Fruit fly (Drosophila melanogaster) whole organism, embryonic: ENCODE results near the gene numb.

ENCODE experiments used
- Atf3 ChIP-seq: fragments of 200-800 bp; sonication (Bioruptor generic); optimal IDR thresholded peaks from 3 replicates; lab custom pipeline; 2016; ENCODE audit warnings: missing biosample characterization, missing genetic modification characterization
- CG10321 ChIP-seq: fragments of 200-800 bp; sonication (Bioruptor generic); IDR thresholded peaks from 2 replicates; pipeline ENCODE4 v1.3.6; 2022; ENCODE audit warnings: missing biosample characterization, missing genetic modification characterization
- CG12104 ChIP-seq: fragments of 200-800 bp; sonication (Bioruptor generic); optimal IDR thresholded peaks from 3 replicates; lab custom pipeline; 2016; ENCODE audit warnings: missing biosample characterization, missing genetic modification characterization
- CG12659 ChIP-seq: fragments of 200-800 bp; sonication (Bioruptor generic); optimal IDR thresholded peaks from 3 replicates; lab custom pipeline; 2017; ENCODE audit warnings: mild to moderate bottlenecking, missing biosample characterization, missing genetic modification reagents, missing genetic modification characterization
- CG15479 ChIP-seq: fragments of 200-800 bp; sonication (Bioruptor generic); optimal IDR thresholded peaks from 3 replicates; lab custom pipeline; 2019; ENCODE audit warnings: missing biosample characterization, mild to moderate bottlenecking, missing genetic modification characterization, moderate library complexity
- CG1647 ChIP-seq: fragments of 200-800 bp; sonication (Bioruptor generic); optimal IDR thresholded peaks from 3 replicates; lab custom pipeline; 2016; ENCODE audit warnings: missing biosample characterization, missing genetic modification characterization
- CG18011 ChIP-seq: fragments of 200-800 bp; sonication (Bioruptor generic); optimal IDR thresholded peaks from 2 replicates; lab custom pipeline; 2017; ENCODE audit warnings: missing biosample characterization, missing genetic modification characterization, mild to moderate bottlenecking, moderate library complexity, missing genotype
- CG18599 ChIP-seq: fragments of 200-800 bp; sonication (Bioruptor generic); optimal IDR thresholded peaks from 3 replicates; lab custom pipeline; 2017; ENCODE audit warnings: missing biosample characterization, missing genetic modification characterization, mild to moderate bottlenecking, moderate library complexity, missing genetic modification reagents
- CG18764 ChIP-seq: fragments of 200-800 bp; sonication (Bioruptor generic); optimal IDR thresholded peaks from 3 replicates; lab custom pipeline; 2016; ENCODE audit warnings: missing biosample characterization, missing genetic modification characterization
- CG2202 ChIP-seq: fragments of 200-800 bp; sonication (Bioruptor generic); optimal IDR thresholded peaks from 2 replicates; lab custom pipeline; 2018; ENCODE audit warnings: missing biosample characterization, mild to moderate bottlenecking, missing genetic modification characterization
- CG2875 ChIP-seq: fragments of 200-800 bp; sonication (Bioruptor generic); optimal IDR thresholded peaks from 2 replicates; lab custom pipeline; 2017; ENCODE audit warnings: missing biosample characterization, mild to moderate bottlenecking, missing genetic modification characterization, missing genetic modification reagents
- CG4707 ChIP-seq: fragments of 200-800 bp; sonication (Bioruptor generic); optimal IDR thresholded peaks from 2 replicates; lab custom pipeline; 2018; ENCODE audit warnings: missing biosample characterization, mild to moderate bottlenecking, missing genetic modification characterization, moderate library complexity
- CG4820 ChIP-seq: fragments of 200-800 bp; sonication (Bioruptor generic); optimal IDR thresholded peaks from 3 replicates; lab custom pipeline; 2016; ENCODE audit warnings: missing biosample characterization, missing genetic modification characterization
- CG6689 ChIP-seq: fragments of 200-800 bp; sonication (Bioruptor generic); IDR thresholded peaks from 2 replicates; pipeline ENCODE4 v1.3.6; 2022; ENCODE audit warnings: missing biosample characterization, missing genetic modification characterization
- CG6765 ChIP-seq: fragments of 200-800 bp; sonication (Bioruptor generic); optimal IDR thresholded peaks from 3 replicates; lab custom pipeline; 2017; ENCODE audit warnings: missing biosample characterization, mild to moderate bottlenecking, missing genetic modification characterization
- CG6854 ChIP-seq: fragments of 200-800 bp; sonication (Bioruptor generic); optimal IDR thresholded peaks from 3 replicates; lab custom pipeline; 2017; ENCODE audit warnings: missing biosample characterization, mild to moderate bottlenecking, missing genetic modification characterization
- CG7987 ChIP-seq: fragments of 200-800 bp; sonication (Bioruptor generic); optimal IDR thresholded peaks from 2 replicates; lab custom pipeline; 2018; ENCODE audit warnings: missing biosample characterization, mild to moderate bottlenecking, missing genetic modification characterization, moderate library complexity
- CG8924 ChIP-seq: fragments of 200-800 bp; optimal IDR thresholded peaks from 3 replicates; lab custom pipeline; 2019; ENCODE audit warnings: missing biosample characterization, mild to moderate bottlenecking, missing genetic modification characterization, moderate library complexity
- CG9215 ChIP-seq: fragments of 200-800 bp; sonication (Bioruptor generic); IDR thresholded peaks from 2 replicates; pipeline ENCODE4 v1.3.6; 2022; ENCODE audit warnings: missing biosample characterization, missing genetic modification characterization
- CG9609 ChIP-seq: fragments of 200-800 bp; sonication (Bioruptor generic); optimal IDR thresholded peaks from 3 replicates; lab custom pipeline; 2016; ENCODE audit warnings: missing biosample characterization, missing genetic modification characterization
- CG9932 ChIP-seq: fragments of 200-800 bp; sonication (Bioruptor generic); IDR thresholded peaks from 2 replicates; pipeline ENCODE4 v1.3.6; 2022; ENCODE audit warnings: missing biosample characterization, missing genetic modification characterization
- Dip2 ChIP-seq: fragments of 200-800 bp; sonication (Bioruptor generic); IDR thresholded peaks from 2 replicates; pipeline ENCODE4 v1.3.6; 2022; ENCODE audit warnings: missing biosample characterization, missing genetic modification characterization
- Doc2 ChIP-seq: fragments of 200-800 bp; sonication (Bioruptor generic); IDR thresholded peaks from 2 replicates; pipeline ENCODE4 v1.3.6; 2022; ENCODE audit warnings: missing biosample characterization, missing genetic modification characterization
- Doc3 ChIP-seq: fragments of 200-800 bp; sonication (Bioruptor generic); IDR thresholded peaks from 3 replicates; pipeline ENCODE4 v1.3.6; 2022; ENCODE audit warnings: missing biosample characterization, missing genetic modification characterization; ENCODE audit not compliant: partially characterized antibody
- Dp ChIP-seq: fragments of 200-800 bp; sonication (Bioruptor generic); optimal IDR thresholded peaks from 2 replicates; lab custom pipeline; 2018; ENCODE audit warnings: missing biosample characterization, mild to moderate bottlenecking, missing genetic modification characterization, moderate library complexity
- Dref ChIP-seq: fragments of 200-800 bp; sonication (Bioruptor generic); IDR thresholded peaks from 2 replicates; pipeline ENCODE4 v1.3.6; 2022; ENCODE audit warnings: missing biosample characterization, missing genetic modification characterization
- HHEX ChIP-seq: fragments of 200-800 bp; sonication (Bioruptor generic); optimal IDR thresholded peaks from 3 replicates; lab custom pipeline; 2017; ENCODE audit warnings: missing biosample characterization, mild to moderate bottlenecking, missing genetic modification characterization, missing genetic modification reagents
- MBD-R2 ChIP-seq: fragments of 200-800 bp; sonication (Bioruptor generic); IDR thresholded peaks from 2 replicates; pipeline ENCODE4 v1.3.6; 2022; ENCODE audit warnings: missing biosample characterization, missing genetic modification characterization
- Side ChIP-seq: fragments of 200-800 bp; sonication (Bioruptor generic); optimal IDR thresholded peaks from 2 replicates; lab custom pipeline; 2016; ENCODE audit warnings: missing biosample characterization, missing genetic modification characterization
- btn ChIP-seq: fragments of 200-800 bp; sonication (Bioruptor generic); optimal IDR thresholded peaks from 2 replicates; lab custom pipeline; 2016; ENCODE audit warnings: missing biosample characterization, missing genetic modification characterization
- cad ChIP-seq: fragments of >200 bp; optimal IDR thresholded peaks from 2 replicates; lab custom pipeline; 2017; ENCODE audit warnings: missing biosample characterization, missing genetic modification characterization
- chif ChIP-seq, 2 experiments: fragments of 200-800 bp; sonication (Bioruptor generic); optimal IDR thresholded peaks; 3 replicates each; lab custom pipeline; 2016; ENCODE audit warnings: missing biosample characterization in 2 of 2, missing genetic modification characterization in 2 of 2
- croc ChIP-seq: fragments of 200-800 bp; sonication (Bioruptor generic); conservative IDR thresholded peaks from 3 replicates; pipeline ENCODE4 v1.3.6; 2022; ENCODE audit warnings: missing biosample characterization, missing genetic modification characterization
- da ChIP-seq: fragments of 200-800 bp; sonication (Bioruptor generic); optimal IDR thresholded peaks from 2 replicates; lab custom pipeline; 2016; ENCODE audit warnings: missing biosample characterization, missing genetic modification characterization
- dpn ChIP-seq, 2 experiments: fragments of 200-800 bp; sonication (Bioruptor generic); optimal IDR thresholded peaks; 3 replicates each; lab custom pipeline; 2016; ENCODE audit warnings: missing biosample characterization in 2 of 2, missing genetic modification characterization in 2 of 2
- en ChIP-seq: fragments of 200-800 bp; sonication (Bioruptor generic); optimal IDR thresholded peaks from 2 replicates; lab custom pipeline; 2016; ENCODE audit warnings: missing biosample characterization, missing genetic modification characterization
- eyg ChIP-seq: fragments of 200-800 bp; sonication (Bioruptor generic); optimal IDR thresholded peaks from 3 replicates; lab custom pipeline; 2016; ENCODE audit warnings: missing biosample characterization, missing genetic modification characterization
- fd102C ChIP-seq: fragments of 200-800 bp; sonication (Bioruptor generic); optimal IDR thresholded peaks from 2 replicates; lab custom pipeline; 2018; ENCODE audit warnings: missing biosample characterization, mild to moderate bottlenecking, missing genetic modification characterization, moderate library complexity
- hb ChIP-seq: fragments of 200-800 bp; sonication (Bioruptor generic); IDR thresholded peaks from 3 replicates; pipeline ENCODE4 v1.3.6; 2022; ENCODE audit warnings: missing biosample characterization, missing genetic modification characterization; ENCODE audit not compliant: partially characterized antibody
- jigr1 ChIP-seq: fragments of 200-800 bp; sonication (Bioruptor generic); IDR thresholded peaks from 3 replicates; pipeline ENCODE4 v1.3.6; 2022; ENCODE audit warnings: missing biosample characterization, missing genetic modification characterization
- lmd ChIP-seq: fragments of 200-800 bp; sonication (Bioruptor generic); IDR thresholded peaks from 2 replicates; pipeline ENCODE4 v1.3.6; 2022; ENCODE audit warnings: missing biosample characterization, missing genetic modification characterization
- nom ChIP-seq: fragments of 200-800 bp; sonication (Bioruptor generic); optimal IDR thresholded peaks from 2 replicates; lab custom pipeline; 2017; ENCODE audit warnings: missing biosample characterization, missing genetic modification characterization, mild to moderate bottlenecking, moderate library complexity, missing genetic modification reagents
- oc ChIP-seq: fragments of 200-800 bp; sonication (Bioruptor generic); optimal IDR thresholded peaks from 2 replicates; lab custom pipeline; 2018; ENCODE audit warnings: missing biosample characterization, mild to moderate bottlenecking, missing genetic modification characterization, moderate library complexity
- pita ChIP-seq: fragments of 200-800 bp; sonication (Bioruptor generic); optimal IDR thresholded peaks from 2 replicates; lab custom pipeline; 2017; ENCODE audit warnings: missing biosample characterization, mild to moderate bottlenecking, missing genetic modification characterization
- scrt ChIP-seq: fragments of 200-800 bp; sonication (Bioruptor generic); optimal IDR thresholded peaks from 2 replicates; lab custom pipeline; 2018; ENCODE audit warnings: missing biosample characterization, mild to moderate bottlenecking, missing genetic modification characterization, moderate library complexity
- sens ChIP-seq: fragments of 200-800 bp; sonication (Bioruptor generic); peaks from one replicate; lab custom pipeline; 2016; ENCODE audit warnings: missing biosample characterization, missing genetic modification characterization
- sima ChIP-seq: fragments of 200-800 bp; sonication (Bioruptor generic); optimal IDR thresholded peaks from 2 replicates; lab custom pipeline; 2016; ENCODE audit warnings: missing biosample characterization, missing genetic modification characterization
- slp2 ChIP-seq: fragments of 200-800 bp; sonication (Bioruptor generic); optimal IDR thresholded peaks from 2 replicates; lab custom pipeline; 2016; ENCODE audit warnings: missing biosample characterization, missing genetic modification characterization
- stwl ChIP-seq: fragments of 200-800 bp; sonication (Bioruptor generic); optimal IDR thresholded peaks from 3 replicates; lab custom pipeline; 2018; ENCODE audit warnings: missing biosample characterization, mild to moderate bottlenecking, missing genetic modification characterization, moderate library complexity
- tll ChIP-seq, 2 experiments: fragments of 200-800 bp in 1 of 2; fragments of >200 bp in 1 of 2; sonication (Bioruptor generic) in 1 of 2; optimal IDR thresholded peaks; 2 replicates each; lab custom pipeline; 2017 to 2019; ENCODE audit warnings: missing biosample characterization in 2 of 2, missing genetic modification characterization in 2 of 2, mild to moderate bottlenecking in 1 of 2, moderate library complexity in 1 of 2

The numb gene

dm6 chr2L:9388013-9388605 is 49.2 kb upstream of the numb start (continued):
- peak; percentile 67 for TF ChIP-seq Side (GFP tag; lab: Kevin White, UChicago)
- TF ChIP-seq croc (GFP tag; lab: Robert Waterston, UW), result no peak
- TF ChIP-seq CG6765 (GFP tag; lab: Kevin White, UChicago), result peak; percentile 20
- TF ChIP-seq CG9215 (GFP tag; lab: Robert Waterston, UW), result peak; percentile 58
- TF ChIP-seq CG7987 (GFP tag; lab: Kevin White, UChicago), result peak; percentile 14
- peak; percentile 34; the same call in 1 of the 2 replicates for TF ChIP-seq CG6689 (GFP tag; lab: Robert Waterston, UW)
- no peak for TF ChIP-seq CG10321
- peak; percentile 59 to 76 for TF ChIP-seq chif (GFP tag; optimal IDR thresholded peaks at IDR 0.05; lab: Kevin White, UChicago)
- TF ChIP-seq Dref (GFP tag; lab: Robert Waterston, UW), result peak; percentile 35; the same call in 1 of the 2 replicates
- TF ChIP-seq nom (GFP tag; lab: Kevin White, UChicago), result peak; percentile 84
- peak; percentile 51 for TF ChIP-seq CG8924 (tag; lab: Kevin White, UChicago)
- TF ChIP-seq CG4707, result no peak
- TF ChIP-seq fd102C (GFP tag; lab: Kevin White, UChicago), result no peak
- TF ChIP-seq CG6854 (GFP tag; lab: Kevin White, UChicago), result no peak
- TF ChIP-seq en (GFP tag; lab: Kevin White, UChicago), result no peak
- TF ChIP-seq CG2202 (tag; lab: Kevin White, UChicago), result no peak
- TF ChIP-seq pita (GFP tag; lab: Kevin White, UChicago), result no peak
- TF ChIP-seq CG18599 (GFP tag; lab: Kevin White, UChicago), result peak; percentile 78
- peak; percentile 93 for TF ChIP-seq CG9932
- no peak for TF ChIP-seq tll (GFP tag; optimal IDR thresholded peaks at IDR 0.05; lab: Kevin White, UChicago)
- TF ChIP-seq eyg (GFP tag; lab: Kevin White, UChicago), result peak; percentile 53
- TF ChIP-seq MBD-R2 (GFP tag; lab: Robert Waterston, UW), result peak; percentile 37; the same call in 1 of the 2 replicates
- peak; percentile 22 for TF ChIP-seq CG4820 (GFP tag; lab: Kevin White, UChicago)
- TF ChIP-seq CG12659, result peak; percentile 60
- peak; percentile 55 for TF ChIP-seq Atf3 (GFP tag; lab: Kevin White, UChicago)
- no peak for TF ChIP-seq hb (GFP tag; lab: Robert Waterston, UW)
- TF ChIP-seq CG18764 (GFP tag; lab: Kevin White, UChicago), result peak; percentile 14
- no peak for TF ChIP-seq jigr1 (GFP tag; lab: Robert Waterston, UW)
- TF ChIP-seq dpn (GFP tag; optimal IDR thresholded peaks at IDR 0.05; lab: Kevin White, UChicago), result peak; percentile 76 to 81
- peak; percentile 45 for TF ChIP-seq da (GFP tag; lab: Kevin White, UChicago)
- no peak for TF ChIP-seq stwl (tag; lab: Kevin White, UChicago)
- TF ChIP-seq lmd, result peak; percentile 76; the same call in 1 of the 2 replicates
- TF ChIP-seq Dip2 (GFP tag; lab: Robert Waterston, UW), result no peak
- no peak for TF ChIP-seq Doc3 (GFP tag; lab: Robert Waterston, UW)
- TF ChIP-seq btn (GFP tag; lab: Kevin White, UChicago), result no peak
- TF ChIP-seq CG9609, result peak; percentile 65
- peak; percentile 41 for TF ChIP-seq scrt (GFP tag; lab: Kevin White, UChicago)
- peak; percentile 87 for TF ChIP-seq sens (GFP tag; lab: Kevin White, UChicago)
- peak; percentile 53 for TF ChIP-seq CG1647 (GFP tag; lab: Kevin White, UChicago)
- TF ChIP-seq cad (GFP tag; lab: Kevin White, UChicago), result no peak
- peak; percentile 23 for TF ChIP-seq oc (tag; lab: Kevin White, UChicago)
- peak; percentile 25 for TF ChIP-seq CG12104 (GFP tag; lab: Kevin White, UChicago)
- TF ChIP-seq CG18011 (GFP tag; lab: Kevin White, UChicago), result peak; percentile 52
- TF ChIP-seq Doc2, result no peak
- TF ChIP-seq CG2875 (GFP tag; lab: Kevin White, UChicago), result no peak
- TF ChIP-seq CG15479, result peak; percentile 32
- TF ChIP-seq Dp (GFP tag; lab: Kevin White, UChicago), result no peak
- TF ChIP-seq sima, result no peak
- peak; percentile 93 for TF ChIP-seq slp2 (GFP tag; lab: Kevin White, UChicago)
- peak; percentile 60 for TF ChIP-seq HHEX (GFP tag; lab: Kevin White, UChicago)
